Fruit fly (Drosophila melanogaster) S2 (cell line): ENCODE data around the gene CG8051.

ENCODE experiments used
- CG8478 ChIP-seq: fragments of >200 bp; optimal IDR thresholded peaks from 2 replicates; lab custom pipeline; 2018
- CTCF ChIP-seq, 2 experiments: fragments of >200 bp; optimal IDR thresholded peaks; 2 replicates each; lab custom pipeline; 2018

- TF ChIP-seq CG8478 (lab: Kevin White, UChicago) = no peak
- no peak for TF ChIP-seq CTCF (optimal IDR thresholded peaks at IDR 0.05; lab: Kevin White, UChicago)
These were observed 16.1 kb upstream of the CG8051 start for dm6 chrX:19323835-19324133.
